Worm (Caenorhabditis elegans) whole organism, young adult: Measurements from ENCODE around the gene cpi-2.

ENCODE experiments used
- B0336.3 ChIP-seq: fragments of 200-800 bp; sonication (Bioruptor generic); IDR thresholded peaks from 2 replicates; pipeline ENCODE4 v1.3.6; 2022; ENCODE audit warnings: missing genetic modification characterization, missing compliant biosample characterization
- F37B4.10 ChIP-seq: fragments of 200-800 bp; sonication (Bioruptor generic); IDR thresholded peaks from 2 replicates; pipeline ENCODE4 v1.3.6; 2022; ENCODE audit warnings: missing genetic modification characterization, missing compliant biosample characterization
- F39B2.1 ChIP-seq: fragments of 200-800 bp; sonication (Bioruptor generic); IDR thresholded peaks from 2 replicates; pipeline ENCODE4 v1.3.6; 2022; ENCODE audit warnings: missing genetic modification reagents, missing genetic modification characterization, missing compliant biosample characterization
- F49E8.2 ChIP-seq: sonication (generic microtip); optimal IDR thresholded peaks from 3 replicates; lab custom pipeline; 2017; ENCODE audit warnings: missing genetic modification characterization, mild to moderate bottlenecking, missing compliant biosample characterization, antibody characterized with exemption, moderate library complexity; ENCODE audit not compliant: insufficient read depth
- K11D2.4 ChIP-seq: fragments of 200-800 bp; sonication (Bioruptor generic); IDR thresholded peaks from 2 replicates; pipeline ENCODE4 v1.3.6; 2022; ENCODE audit warnings: missing genetic modification reagents, missing genetic modification characterization, missing compliant biosample characterization
- K12H6.12 ChIP-seq: fragments of 200-800 bp; sonication (Bioruptor generic); optimal IDR thresholded peaks from 2 replicates; lab custom pipeline; 2018; ENCODE audit warnings: mild to moderate bottlenecking, missing genetic modification characterization, missing compliant biosample characterization
- Y53F4B.3 ChIP-seq: fragments of 200-800 bp; sonication (Bioruptor generic); IDR thresholded peaks from 2 replicates; pipeline ENCODE4 v1.3.6; 2022; ENCODE audit warnings: missing genetic modification reagents, missing genetic modification characterization, missing compliant biosample characterization
- Y53G8AR.9 ChIP-seq: fragments of 200-800 bp; sonication (Bioruptor generic); conservative IDR thresholded peaks from 2 replicates; pipeline ENCODE4 v1.3.6; 2022; ENCODE audit warnings: missing genetic modification reagents, missing genetic modification characterization, missing compliant biosample characterization
- ama-1 ChIP-seq, 3 experiments: fragments of 150-350 bp in 1 of 3; sonication (generic microtip) in 2 of 3; optimal IDR thresholded peaks; 2 replicates each; lab custom pipeline; 2014 to 2018; ENCODE audit warnings: missing biosample characterization in 2 of 3, missing genetic modification characterization in 2 of 3, missing genetic modification reagents in 2 of 3
- aptf-2 ChIP-seq: fragments of 200-800 bp; sonication (Bioruptor generic); conservative IDR thresholded peaks from 2 replicates; pipeline ENCODE4 v1.3.6; 2022; ENCODE audit warnings: missing genetic modification reagents, missing genetic modification characterization, missing compliant biosample characterization
- aptf-3 ChIP-seq: fragments of 200-800 bp; sonication (Bioruptor generic); IDR thresholded peaks from 2 replicates; pipeline ENCODE4 v1.3.6; 2022; ENCODE audit warnings: missing genetic modification characterization, missing compliant biosample characterization
- atf-7 ChIP-seq: sonication (generic microtip); optimal IDR thresholded peaks from 2 replicates; lab custom pipeline; 2017; ENCODE audit warnings: mild to moderate bottlenecking, missing genetic modification characterization, missing compliant biosample characterization
- ccch-3 ChIP-seq: fragments of 200-800 bp; sonication (Bioruptor generic); optimal IDR thresholded peaks from 2 replicates; lab custom pipeline; 2018; ENCODE audit warnings: mild to moderate bottlenecking, missing genetic modification characterization, missing compliant biosample characterization
- cebp-1 ChIP-seq, 2 experiments: fragments of 200-800 bp in 1 of 2; sonication (Bioruptor generic) in 1 of 2; sonication (generic microtip) in 1 of 2; IDR thresholded peaks in 1 of 2; optimal IDR thresholded peaks in 1 of 2; 2 replicates each; pipeline versions ENCODE4 v1.3.6 to Lab custom; 2017 to 2022; ENCODE audit warnings: missing compliant biosample characterization in 2 of 2, missing genetic modification characterization in 2 of 2, mild to moderate bottlenecking in 1 of 2, missing genetic modification reagents in 1 of 2, moderate library complexity in 1 of 2
- ceh-27 ChIP-seq: fragments of 200-800 bp; sonication (Bioruptor generic); optimal IDR thresholded peaks from 2 replicates; lab custom pipeline; 2018; ENCODE audit warnings: mild to moderate bottlenecking, missing genetic modification characterization, moderate library complexity, missing compliant biosample characterization
- ceh-58 ChIP-seq: fragments of 200-800 bp; sonication (Bioruptor generic); IDR thresholded peaks from 2 replicates; pipeline ENCODE4 v1.3.6; 2022; ENCODE audit warnings: missing genetic modification characterization, missing compliant biosample characterization
- ceh-91 ChIP-seq: fragments of 200-800 bp; sonication (Bioruptor generic); IDR thresholded peaks from 2 replicates; pipeline ENCODE4 v1.3.6; 2022; ENCODE audit warnings: missing genetic modification reagents, missing genetic modification characterization, missing compliant biosample characterization
- efl-1 ChIP-seq: fragments of 150-350 bp; optimal IDR thresholded peaks from 2 replicates; lab custom pipeline; 2014; ENCODE audit warnings: missing biosample characterization, missing genetic modification reagents, missing genetic modification characterization
- fkh-3 ChIP-seq: sonication (generic microtip); optimal IDR thresholded peaks from 2 replicates; lab custom pipeline; 2016; ENCODE audit warnings: mild to moderate bottlenecking, missing genetic modification characterization, missing compliant biosample characterization
- gei-17 ChIP-seq: fragments of 200-800 bp; sonication (Bioruptor generic); optimal IDR thresholded peaks from 2 replicates; lab custom pipeline; 2018; ENCODE audit warnings: mild to moderate bottlenecking, missing genetic modification characterization, missing compliant biosample characterization
- him-1 ChIP-seq: sonication (generic microtip); optimal IDR thresholded peaks from 2 replicates; lab custom pipeline; 2016; ENCODE audit warnings: missing genotype, missing genetic modification reagents, missing genetic modification characterization, missing compliant biosample characterization
- hmg-20 ChIP-seq: fragments of 200-800 bp; sonication (Bioruptor generic); IDR thresholded peaks from 2 replicates; pipeline ENCODE4 v1.3.6; 2022; ENCODE audit warnings: missing genetic modification reagents, missing genetic modification characterization, missing compliant biosample characterization
- lin-26 ChIP-seq: fragments of 200-800 bp; sonication (Bioruptor generic); IDR thresholded peaks from 2 replicates; pipeline ENCODE4 v1.3.6; 2022; ENCODE audit warnings: missing genetic modification reagents, missing genetic modification characterization, missing compliant biosample characterization
- lin-35 ChIP-seq, 3 experiments: fragments of 150-350 bp in 2 of 3; sonication (generic microtip) in 1 of 3; optimal IDR thresholded peaks; 2 replicates each; lab custom pipeline; 2014 to 2018; ENCODE audit warnings: missing biosample characterization in 3 of 3, missing genetic modification characterization in 3 of 3, missing genetic modification reagents in 3 of 3
- lin-54 ChIP-seq: fragments of 200-800 bp; sonication (Bioruptor generic); optimal IDR thresholded peaks from 2 replicates; lab custom pipeline; 2018; ENCODE audit warnings: mild to moderate bottlenecking, missing genetic modification characterization, missing compliant biosample characterization
- madf-3 ChIP-seq: fragments of 200-800 bp; sonication (Bioruptor generic); IDR thresholded peaks from 2 replicates; pipeline ENCODE4 v1.3.6; 2022; ENCODE audit warnings: missing genetic modification reagents, missing genetic modification characterization, missing compliant biosample characterization
- madf-6 ChIP-seq: fragments of 200-800 bp; sonication (Bioruptor generic); IDR thresholded peaks from 2 replicates; pipeline ENCODE4 v1.3.6; 2022; ENCODE audit warnings: missing genetic modification reagents, missing genetic modification characterization, missing compliant biosample characterization
- madf-8 ChIP-seq: fragments of 200-800 bp; sonication (Bioruptor generic); conservative IDR thresholded peaks from 2 replicates; pipeline ENCODE4 v1.3.6; 2022; ENCODE audit warnings: missing genetic modification reagents, missing genetic modification characterization, missing compliant biosample characterization
- mcd-1 ChIP-seq: fragments of 200-800 bp; sonication (Bioruptor generic); IDR thresholded peaks from 2 replicates; pipeline ENCODE4 v1.3.6; 2022; ENCODE audit warnings: missing genetic modification reagents, missing genetic modification characterization, missing compliant biosample characterization
- mel-28 ChIP-seq: sonication (generic microtip); optimal IDR thresholded peaks from 2 replicates; lab custom pipeline; 2016; ENCODE audit warnings: borderline replicate concordance, mild to moderate bottlenecking, missing genetic modification characterization, missing compliant biosample characterization
- nfyb-1 ChIP-seq: fragments of 200-800 bp; sonication (Bioruptor generic); IDR thresholded peaks from 2 replicates; pipeline ENCODE4 v1.3.6; 2022; ENCODE audit warnings: missing genetic modification reagents, missing genetic modification characterization, missing compliant biosample characterization
- sea-2 ChIP-seq: fragments of 200-800 bp; sonication (Bioruptor generic); IDR thresholded peaks from 2 replicates; pipeline ENCODE4 v1.3.6; 2022; ENCODE audit warnings: missing genetic modification characterization, missing compliant biosample characterization
- snpc-1.1 ChIP-seq: sonication (generic microtip); optimal IDR thresholded peaks from 2 replicates; lab custom pipeline; 2017; ENCODE audit warnings: missing genetic modification characterization, mild to moderate bottlenecking, missing compliant biosample characterization, antibody characterized with exemption, moderate library complexity, missing genotype, missing genetic modification reagents; ENCODE audit not compliant: insufficient read depth
- tbp1 ChIP-seq: fragments of 200-800 bp; sonication (Bioruptor generic); optimal IDR thresholded peaks from 2 replicates; lab custom pipeline; 2018; ENCODE audit warnings: mild to moderate bottlenecking, missing genetic modification characterization, missing compliant biosample characterization
- zfh-2 ChIP-seq: fragments of 200-800 bp; sonication (Bioruptor generic); conservative IDR thresholded peaks from 2 replicates; pipeline ENCODE4 v1.3.6; 2022; ENCODE audit warnings: missing genetic modification reagents, missing genetic modification characterization, missing compliant biosample characterization
- zim-3 ChIP-seq: sonication (generic microtip); optimal IDR thresholded peaks from 2 replicates; lab custom pipeline; 2017; ENCODE audit warnings: mild to moderate bottlenecking, missing genetic modification characterization, moderate library complexity, missing compliant biosample characterization

Gene cpi-2

ce11 chrV:6030559-6030975, 13.3 kb upstream of the cpi-2 start:
- TF ChIP-seq zfh-2 (GFP tag; lab: Robert Waterston, UW) (peak; percentile 46), Y53G8AR.9 (no peak), K11D2.4 (GFP tag; lab: Robert Waterston, UW) (no peak), lin-35 (GFP tag; optimal IDR thresholded peaks at IDR 0.05; lab: Kevin White, UChicago) (peak in 1 of 3 experiments; percentile 49), mel-28 (tag; lab: Kevin White, UChicago) (no peak), him-1 (tag; lab: Kevin White, UChicago) (no peak), gei-17 (GFP tag; lab: Kevin White, UChicago) (no peak), K12H6.12 (tag; lab: Kevin White, UChicago) (peak; percentile 58), atf-7 (tag; lab: Kevin White, UChicago) (no peak), ceh-27 (GFP tag; lab: Kevin White, UChicago) (no peak), cebp-1 (GFP tag; IDR thresholded peaks at IDR 0.05; lab: Robert Waterston, UW) (no peak), cebp-1 (tag; optimal IDR thresholded peaks at IDR 0.05; lab: Kevin White, UChicago) (peak; percentile 17), zim-3 (tag; lab: Kevin White, UChicago) (no peak), fkh-3 (no peak), mcd-1 (GFP tag; lab: Robert Waterston, UW) (0 out of 2 replicates have a peak, but pooled peaks have one; percentile 28), lin-26 (GFP tag; lab: Robert Waterston, UW) (no peak), nfyb-1 (GFP tag; lab: Robert Waterston, UW) (0 out of 2 replicates have a peak, but pooled peaks have one; percentile 16)

- TF ChIP-seq hmg-20 (GFP tag; lab: Robert Waterston, UW) (no peak), madf-6 (no peak), nfyb-1 (GFP tag; lab: Robert Waterston, UW) (no peak), tbp1 (no peak), snpc-1.1 (tag; lab: Kevin White, UChicago) (no peak), lin-54 (GFP tag; lab: Kevin White, UChicago) (no peak), lin-35 (GFP tag; optimal IDR thresholded peaks at IDR 0.05; lab: Kevin White, UChicago) (no peak)
These were observed 12.3 kb upstream of the cpi-2 start for ce11 chrV:6031585-6031984.

ce11 chrV:6033512-6033911, 10.3 kb upstream of the cpi-2 start:
- TF ChIP-seq B0336.3 (GFP tag; lab: Robert Waterston, UW) (no peak), ceh-91 (GFP tag; lab: Robert Waterston, UW) (no peak)

ce11 chrV:6034714-6035113, 9.1 kb upstream of the cpi-2 start, which contains the start of gene dhs-17:
Gene dhs-17 (minus strand): TSS chrV:6034814.
- TF ChIP-seq sea-2 (GFP tag; lab: Robert Waterston, UW) (no peak), madf-3 (GFP tag; lab: Robert Waterston, UW) (no peak), ccch-3 (GFP tag; lab: Kevin White, UChicago) (no peak), ama-1 (optimal IDR thresholded peaks at IDR 0.05; lab: Kevin White, UChicago) (no peak), ama-1 (GFP tag; optimal IDR thresholded peaks at IDR 0.05; lab: Kevin White, UChicago) (no peak), madf-6 (peak; percentile 45; the same call in 1 of the 2 replicates), Y53F4B.3 (no peak), ceh-58 (GFP tag; lab: Robert Waterston, UW) (no peak), mel-28 (tag; lab: Kevin White, UChicago) (no peak), aptf-2 (peak; percentile 79; the same call in 1 of the 2 replicates)
- TF ChIP-seq, all 124 proteins: peak for 2

ce11 chrV:6036547-6036946, 7.3 kb upstream of the cpi-2 start:
- TF ChIP-seq F49E8.2 (tag; lab: Kevin White, UChicago) (no peak), aptf-2 (peak; percentile 95), F37B4.10 (GFP tag; lab: Robert Waterston, UW) (no peak), aptf-3 (GFP tag; lab: Robert Waterston, UW) (peak; percentile 69; the same call in 1 of the 2 replicates), efl-1 (GFP tag; lab: Kevin White, UChicago) (peak; percentile 42), F39B2.1 (GFP tag; lab: Robert Waterston, UW) (no peak), madf-6 (peak; percentile 66; the same call in 1 of the 2 replicates), madf-8 (GFP tag; lab: Robert Waterston, UW) (no peak; the same call in 1 of the 2 replicates)
- TF ChIP-seq, all 124 proteins: peak for 4
